Fruit fly (Drosophila melanogaster): ENCODE results near the gene CG42536.

DNA sequence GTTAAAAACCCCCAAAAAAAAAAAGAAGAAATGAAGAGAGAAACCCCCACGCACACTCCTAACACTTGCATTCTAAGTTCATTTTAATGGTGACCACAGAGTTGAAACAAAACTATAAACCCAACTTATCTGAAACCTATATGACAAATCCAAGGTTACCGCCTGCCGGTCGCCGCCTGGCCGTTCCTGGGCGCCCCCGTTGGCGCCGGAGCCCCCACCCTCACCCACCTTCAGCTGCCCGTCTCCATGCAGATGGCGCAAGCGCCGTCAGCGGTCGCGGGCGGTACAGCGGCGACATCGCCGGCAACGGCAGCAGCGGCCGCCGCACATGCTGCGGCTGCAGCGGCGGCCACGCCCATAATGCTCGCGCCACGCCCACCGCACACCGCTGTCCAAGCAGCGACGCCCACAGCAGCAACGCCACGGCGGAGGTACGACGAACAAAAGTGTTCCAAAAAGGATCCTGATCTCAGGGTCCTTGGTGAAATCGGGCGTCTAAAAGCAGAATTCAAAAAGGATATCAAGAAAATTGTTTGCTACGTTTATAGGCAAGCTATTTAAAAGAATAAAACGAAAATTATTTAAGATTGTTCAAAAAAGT is 48.1 kb downstream of the CG42536 start:
- TF ChIP-seq gl (tag; optimal IDR thresholded peaks at IDR 0.05) = no peak
- no peak for TF ChIP-seq CG13204 (GFP tag; optimal IDR thresholded peaks at IDR 0.05)
- TF ChIP-seq EcR (GFP tag; optimal IDR thresholded peaks at IDR 0.05) = no peak

Measured in whole organism, pupa.